Worm (Caenorhabditis elegans): Measurements from ENCODE around the gene C39E9.7.

C39E9.7 gene

DNA sequence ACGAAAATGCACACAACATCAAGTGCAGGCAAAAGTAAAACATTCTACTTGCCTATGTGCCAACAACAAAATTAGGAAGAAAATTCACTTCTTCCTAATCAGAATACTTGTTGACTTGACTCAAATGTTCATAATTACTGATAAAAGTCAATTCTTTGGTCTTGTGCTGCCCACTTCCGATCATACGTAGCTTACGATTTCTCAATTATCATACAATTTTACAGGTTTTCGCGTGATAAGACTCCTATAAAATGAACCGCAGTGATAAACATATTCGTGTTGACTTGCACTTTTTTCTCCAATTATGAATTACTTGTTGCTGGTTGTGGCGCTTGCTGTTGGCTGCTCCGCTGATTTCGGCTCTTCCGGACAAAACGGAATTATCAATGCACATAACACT, 19.1 kb downstream of the C39E9.7 start, which contains the start of gene scl-2:
Gene scl-2, plus strand, starts transcription at position 293 of the 400 bp plus-strand sequence.
- no peak for TF ChIP-seq mec-3 (tag; optimal IDR thresholded peaks at IDR 0.05; ENCODE audit: borderline replicate concordance)
- no peak for TF ChIP-seq ref-2 (tag; optimal IDR thresholded peaks at IDR 0.05)

DNA sequence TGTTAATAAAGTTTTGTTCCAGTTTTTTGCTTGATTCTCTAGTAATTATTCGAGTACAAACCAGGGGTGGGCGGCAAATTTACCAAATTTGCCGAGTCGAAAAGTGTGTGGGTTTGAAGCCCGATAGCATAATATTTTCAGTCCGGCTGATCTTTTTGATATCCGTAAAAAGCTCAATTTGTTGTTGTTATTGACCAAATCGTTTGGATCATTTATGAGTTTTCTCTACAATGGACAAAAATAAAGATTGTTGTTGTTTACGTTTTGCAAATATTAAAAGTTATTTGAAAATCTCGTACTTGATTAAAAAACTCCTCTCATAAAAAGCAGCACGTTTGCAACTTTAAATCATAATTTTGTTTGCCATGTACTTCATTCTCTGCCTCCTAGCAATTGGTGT, 20.5 kb downstream of the C39E9.7 start, which contains the start of gene scl-1:
Gene scl-1, plus strand, starts transcription at position 301 of the 400 bp plus-strand sequence.
- TF ChIP-seq ceh-18 (tag; optimal IDR thresholded peaks at IDR 0.05): no peak

DNA sequence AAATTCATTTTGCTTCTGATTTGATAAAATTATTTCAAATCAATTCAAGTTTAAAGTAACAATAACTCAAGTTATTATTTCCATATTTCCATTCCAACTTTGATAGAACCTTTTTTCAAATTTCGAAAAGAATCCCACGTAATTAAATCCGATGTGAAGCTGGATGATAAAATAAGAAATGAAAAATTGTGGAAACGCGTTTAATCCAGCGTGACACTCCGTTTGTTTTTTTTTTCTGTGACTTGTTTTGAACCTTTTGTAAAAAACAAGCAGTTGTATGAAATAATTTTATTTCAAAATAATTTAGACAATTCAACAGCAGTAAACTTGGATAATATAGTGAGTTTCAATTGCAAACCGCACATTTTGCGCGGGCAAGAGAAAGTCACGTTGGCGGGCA, 24.0 kb downstream of the C39E9.7 start, which contains the start of gene F49E11.7:
Gene F49E11.7, plus strand, starts transcription at position 301 of the 400 bp plus-strand sequence.
- no peak for TF ChIP-seq pha-2 (tag; optimal IDR thresholded peaks at IDR 0.05)
- TF ChIP-seq elt-4 (tag; optimal IDR thresholded peaks at IDR 0.05): no peak
- TF ChIP-seq pros-1 (tag; optimal IDR thresholded peaks at IDR 0.05): no peak
- no peak for TF ChIP-seq gmeb-2 (tag; optimal IDR thresholded peaks at IDR 0.05)
- TF ChIP-seq nfya-1 (tag; optimal IDR thresholded peaks at IDR 0.05): no peak
- TF ChIP-seq ceh-9 (tag; optimal IDR thresholded peaks at IDR 0.05): no peak
- no peak for TF ChIP-seq tbx-7 (tag; optimal IDR thresholded peaks at IDR 0.05)
- TF ChIP-seq hlh-8 (tag; optimal IDR thresholded peaks at IDR 0.05): no peak
- TF ChIP-seq che-1 (tag; optimal IDR thresholded peaks at IDR 0.05): no peak
- TF ChIP-seq unc-3 (GFP tag; conservative IDR thresholded peaks at IDR 0.05): no peak
- no peak for TF ChIP-seq unc-3 (tag; optimal IDR thresholded peaks at IDR 0.05)
- no peak for TF ChIP-seq unc-55 (GFP tag; optimal IDR thresholded peaks at IDR 0.05)

DNA sequence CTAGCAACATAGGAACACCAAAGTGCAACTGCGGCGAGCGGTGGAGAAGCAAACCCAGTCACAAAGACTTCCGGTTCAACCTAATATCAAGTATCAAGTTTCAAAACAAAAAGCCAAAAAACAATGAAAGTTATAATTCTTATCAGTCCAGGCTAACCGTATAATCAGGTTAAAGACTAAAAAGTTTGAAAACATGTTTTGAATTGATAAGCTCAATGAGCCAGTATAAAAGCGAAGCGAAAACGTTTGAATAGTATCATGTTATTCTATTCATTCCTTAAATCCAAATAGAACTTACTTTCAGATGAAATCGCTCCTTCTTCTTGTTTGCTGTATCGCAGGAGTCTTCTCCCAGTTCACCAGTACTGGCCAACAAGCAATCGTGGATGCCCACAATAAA, 25.4 kb downstream of the C39E9.7 start, which contains the start of gene scl-11:
Gene scl-11, plus strand, starts transcription at position 301 of the 400 bp plus-strand sequence.
- TF ChIP-seq ceh-31 (tag; optimal IDR thresholded peaks at IDR 0.05) (no peak), syd-9 (tag; optimal IDR thresholded peaks at IDR 0.05) (no peak), ceh-6 (GFP tag; optimal IDR thresholded peaks at IDR 0.05) (no peak), madf-2 (tag; optimal IDR thresholded peaks at IDR 0.05) (no peak), ceh-45 (GFP tag; IDR thresholded peaks at IDR 0.05) (no peak), che-1 (tag; optimal IDR thresholded peaks at IDR 0.05) (no peak), hlh-6 (tag; optimal IDR thresholded peaks at IDR 0.05) (no peak), K09A11.1 (tag; optimal IDR thresholded peaks at IDR 0.05; ENCODE audit: insufficient read depth) (no peak), sdc-2 (tag; optimal IDR thresholded peaks at IDR 0.05) (no peak), ceh-48 (tag; optimal IDR thresholded peaks at IDR 0.05) (no peak), lin-11 (tag; optimal IDR thresholded peaks at IDR 0.05) (no peak), hlh-30 (tag; optimal IDR thresholded peaks at IDR 0.05; ENCODE audit: insufficient read depth) (no peak)

DNA sequence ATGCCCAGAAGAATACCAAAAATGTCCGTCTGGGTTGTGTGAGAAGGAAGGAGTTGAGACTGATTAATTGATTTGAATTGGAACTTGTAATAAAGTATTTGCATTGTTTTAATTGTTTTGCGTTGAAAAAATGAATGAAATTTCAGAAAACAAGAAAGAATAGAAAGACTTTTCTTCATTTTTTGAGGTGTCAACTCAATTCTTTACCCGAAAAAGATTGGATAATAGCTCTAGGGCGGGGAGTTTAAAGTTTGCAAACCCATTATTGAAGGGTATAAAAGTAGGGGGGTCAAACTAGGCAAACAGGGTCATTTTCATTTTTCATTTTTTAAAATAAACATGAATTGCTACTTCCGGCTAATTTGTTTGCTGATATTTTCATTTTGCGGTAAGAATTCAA, 28.4 kb downstream of the C39E9.7 start, which contains the start of gene scl-10:
Gene scl-10, plus strand, starts transcription at position 301 of the 400 bp plus-strand sequence.
- TF ChIP-seq npax-4 (tag; optimal IDR thresholded peaks at IDR 0.05) (no peak), fkh-10 (GFP tag; optimal IDR thresholded peaks at IDR 0.05) (no peak), ceh-48 (tag; optimal IDR thresholded peaks at IDR 0.05) (no peak), unc-42 (tag; optimal IDR thresholded peaks at IDR 0.05) (no peak), unc-3 (GFP tag; conservative IDR thresholded peaks at IDR 0.05) (no peak), unc-3 (tag; optimal IDR thresholded peaks at IDR 0.05) (no peak), fkh-6 (tag; optimal IDR thresholded peaks at IDR 0.05) (no peak), hlh-15 (tag; optimal IDR thresholded peaks at IDR 0.05) (no peak), ceh-2 (tag; optimal IDR thresholded peaks at IDR 0.05) (no peak)

ce11 chrIV:13046848-13047247, 29.7 kb downstream of the C39E9.7 start, which contains the start of gene scl-9:
Gene scl-9, plus strand, starts transcription at chrIV:13047148.
- no peak for TF ChIP-seq nhr-232 (tag; optimal IDR thresholded peaks at IDR 0.05)
- TF ChIP-seq ttx-3 (tag; optimal IDR thresholded peaks at IDR 0.05): no peak
- TF ChIP-seq ceh-34 (tag; optimal IDR thresholded peaks at IDR 0.05): no peak
- no peak for TF ChIP-seq mec-3 (tag; optimal IDR thresholded peaks at IDR 0.05; ENCODE audit: borderline replicate concordance)
- no peak for TF ChIP-seq hlh-13 (GFP tag; optimal IDR thresholded peaks at IDR 0.05)
- no peak for TF ChIP-seq ceh-31 (tag; optimal IDR thresholded peaks at IDR 0.05)
- TF ChIP-seq hlh-30 (tag; optimal IDR thresholded peaks at IDR 0.05; ENCODE audit: insufficient read depth): no peak

Data from whole organism, late embryonic.